Worm (Caenorhabditis elegans) whole organism, midembryonic: ENCODE measurements around the gene srj-1.

Experiments
- T22C8.4 ChIP-seq: fragments of 200-800 bp; sonication (Bioruptor generic); IDR thresholded peaks from 2 replicates; pipeline ENCODE4 v1.3.6; 2022; ENCODE audit warnings: missing genetic modification characterization, missing compliant biosample characterization
- cog-1 ChIP-seq: sonication (generic microtip); optimal IDR thresholded peaks from 2 replicates; lab custom pipeline; 2016; ENCODE audit warnings: missing genetic modification characterization, missing compliant biosample characterization
- flt-1 ChIP-seq: fragments of 200-800 bp; sonication (Bioruptor generic); IDR thresholded peaks from 2 replicates; pipeline ENCODE4 v1.3.6; 2022; ENCODE audit warnings: missing genetic modification characterization, missing compliant biosample characterization
- klf-2 ChIP-seq: fragments of 200-800 bp; sonication (Bioruptor generic); conservative IDR thresholded peaks from 2 replicates; pipeline ENCODE4 v1.3.6; 2022; ENCODE audit warnings: missing genetic modification reagents, missing genetic modification characterization, missing compliant biosample characterization
- med-1 ChIP-seq: sonication (generic microtip); optimal IDR thresholded peaks from 2 replicates; lab custom pipeline; 2017; ENCODE audit warnings: missing genetic modification characterization, mild to moderate bottlenecking, missing compliant biosample characterization, antibody characterized with exemption, missing genetic modification reagents; ENCODE audit not compliant: insufficient read depth
- ref-1 ChIP-seq: fragments of 200-800 bp; sonication (Bioruptor generic); conservative IDR thresholded peaks from 2 replicates; pipeline ENCODE4 v1.3.6; 2022; ENCODE audit warnings: missing genetic modification reagents, missing genetic modification characterization, missing compliant biosample characterization
- tab-1 ChIP-seq: fragments of 200-800 bp; sonication (Bioruptor generic); IDR thresholded peaks from 2 replicates; pipeline ENCODE4 v1.3.6; 2022; ENCODE audit warnings: missing genetic modification characterization, missing compliant biosample characterization
- ztf-23 ChIP-seq: fragments of 200-800 bp; sonication (Bioruptor generic); IDR thresholded peaks from 2 replicates; pipeline ENCODE4 v1.3.6; 2022; ENCODE audit warnings: missing genetic modification reagents, missing genetic modification characterization, missing compliant biosample characterization
- ztf-29 ChIP-seq: fragments of 200-800 bp; sonication (Bioruptor generic); IDR thresholded peaks from 2 replicates; pipeline ENCODE4 v1.3.6; 2022; ENCODE audit warnings: missing genetic modification reagents, missing genetic modification characterization, missing compliant biosample characterization

DNA sequence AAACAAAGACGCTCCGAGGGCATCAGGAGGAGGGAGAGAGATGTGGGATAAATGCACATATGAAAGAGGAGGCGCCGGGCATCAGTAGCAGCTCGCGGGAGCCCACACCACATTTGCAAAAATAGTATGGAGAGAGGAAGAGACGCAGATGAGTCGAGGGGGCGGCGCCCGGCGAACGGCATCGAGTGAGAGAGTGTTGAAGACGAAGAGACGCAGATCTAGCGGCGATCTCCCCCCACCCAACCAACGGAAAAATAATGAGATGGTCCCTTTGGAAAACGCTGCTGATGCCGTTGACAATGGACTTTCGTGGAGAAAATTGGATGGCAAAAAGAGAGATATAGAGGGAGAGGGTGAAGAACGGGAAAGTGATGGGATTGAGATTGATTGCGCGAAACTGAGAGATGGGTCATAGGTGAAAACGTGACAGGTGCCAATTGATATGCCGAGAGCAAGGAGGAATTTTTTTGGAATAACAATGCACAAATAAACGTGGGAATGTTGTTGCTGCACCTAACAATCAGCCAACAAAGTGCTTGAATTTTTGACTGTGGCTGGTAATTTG is 47.3 kb upstream of the srj-1 start:
- TF ChIP-seq ref-1: no peak
- no peak for TF ChIP-seq ztf-29 (GFP tag; lab: Robert Waterston, UW)
- no peak for TF ChIP-seq cog-1 (tag; lab: Kevin White, UChicago)
- TF ChIP-seq tab-1: no peak
- no peak for TF ChIP-seq klf-2
- no peak for TF ChIP-seq flt-1
- no peak for TF ChIP-seq med-1
- TF ChIP-seq ztf-23: no peak
- TF ChIP-seq T22C8.4 (GFP tag; lab: Robert Waterston, UW): no peak
